Fruit fly (Drosophila melanogaster): ENCODE measurements around the gene CG14313.

CG14313 gene

DNA sequence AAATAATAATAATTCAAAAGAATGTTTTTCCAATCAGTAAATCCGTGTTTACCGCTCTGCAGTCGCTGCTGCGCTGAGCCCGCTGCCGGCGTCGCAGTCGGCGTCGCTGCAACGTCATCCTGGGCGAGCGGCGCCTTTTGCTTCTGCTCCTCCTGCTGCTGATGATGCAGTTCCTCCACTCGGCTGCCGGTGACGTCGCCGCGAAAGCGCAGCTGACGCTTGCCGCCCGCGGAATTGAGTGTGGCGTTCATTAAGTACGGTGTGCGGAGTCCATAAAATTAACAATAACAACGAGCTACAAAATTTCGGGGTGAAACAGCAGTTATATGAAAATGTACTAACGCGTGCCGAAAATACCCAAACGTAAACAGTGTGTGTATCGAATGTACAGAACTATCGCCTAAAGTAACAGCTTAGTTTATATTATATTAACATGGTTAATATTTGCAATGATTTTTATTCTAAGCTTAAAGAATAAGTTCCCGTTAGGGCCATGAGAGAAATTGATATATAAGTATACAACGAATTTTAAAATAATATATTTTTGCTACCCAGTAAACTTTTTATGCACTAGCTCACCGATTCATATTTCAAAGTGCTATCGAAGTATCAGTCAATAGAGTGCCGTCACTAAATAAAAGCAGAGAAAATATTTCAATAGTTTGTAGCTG lies 27.6 kb downstream of the CG14313 start, which contains the start of the genes CG7218 and Cbp20:
TSS of gene CG7218 (minus strand) at position 346 of the 671 bp plus-strand sequence.
TSS of gene Cbp20 (plus strand) at position 610 of the 671 bp plus-strand sequence.
- TF ChIP-seq CG3726 (GFP tag; IDR thresholded peaks at IDR 0.05) (no peak), CG4360 (GFP tag; IDR thresholded peaks at IDR 0.05) (peak; percentile 42; the same call in 1 of the 2 replicates), hb (GFP tag; IDR thresholded peaks at IDR 0.05; ENCODE audit: partially characterized antibody) (peak; percentile 76), Chrac-16 (GFP tag; optimal IDR thresholded peaks at IDR 0.05) (peak; percentile 73), CG17912 (GFP tag; optimal IDR thresholded peaks at IDR 0.05) (no peak), vnd (GFP tag; IDR thresholded peaks at IDR 0.05; ENCODE audit: partially characterized antibody) (peak; percentile 80), CG17186 (GFP tag; optimal IDR thresholded peaks at IDR 0.05) (peak; percentile 22), h (optimal IDR thresholded peaks at IDR 0.05) (no peak), CG43689 (GFP tag; IDR thresholded peaks at IDR 0.05) (no peak), B-H2 (GFP tag; optimal IDR thresholded peaks at IDR 0.05) (peak; percentile 77), tx (GFP tag; optimal IDR thresholded peaks at IDR 0.05) (peak; percentile 20), Atf-2 (GFP tag; optimal IDR thresholded peaks at IDR 0.05) (peak; percentile 8), twi (tag; optimal IDR thresholded peaks at IDR 0.05) (peak; percentile 57), luna (GFP tag; optimal IDR thresholded peaks at IDR 0.05) (peak; percentile 14), MBD-R2 (GFP tag; IDR thresholded peaks at IDR 0.05) (peak; percentile 83), Hr3 (GFP tag; optimal IDR thresholded peaks at IDR 0.05) (peak; percentile 76), Dref (GFP tag; IDR thresholded peaks at IDR 0.05) (peak; percentile 62), CG10959 (GFP tag; IDR thresholded peaks at IDR 0.05) (no peak), Kr (GFP tag; optimal IDR thresholded peaks at IDR 0.05) (no peak), CG13123 (GFP tag; optimal IDR thresholded peaks at IDR 0.05) (peak; percentile 65), mld (GFP tag; IDR thresholded peaks at IDR 0.05; ENCODE audit: partially characterized antibody) (no peak), stc (GFP tag; IDR thresholded peaks at IDR 0.05) (no peak), E2f2 (GFP tag; IDR thresholded peaks at IDR 0.05) (peak; percentile 44; the same call in 1 of the 2 replicates), lilli (GFP tag; optimal IDR thresholded peaks at IDR 0.05) (peak; percentile 87), crol (GFP tag; IDR thresholded peaks at IDR 0.05) (no peak), CG5245 (GFP tag; optimal IDR thresholded peaks at IDR 0.05) (peak; percentile 55), CG2889 (GFP tag; IDR thresholded peaks at IDR 0.05) (peak; percentile 73), CG12769 (tag; optimal IDR thresholded peaks at IDR 0.05) (peak; percentile 69), D19A (tag; optimal IDR thresholded peaks at IDR 0.05) (peak; percentile 32), ash1 (GFP tag; optimal IDR thresholded peaks at IDR 0.05) (no peak), sim (GFP tag; IDR thresholded peaks at IDR 0.05) (no peak), tll (GFP tag; optimal IDR thresholded peaks at IDR 0.05) (peak in 1 of 2 experiments; percentile 47), ci (GFP tag; IDR thresholded peaks at IDR 0.05) (peak; percentile 78), ro (GFP tag; IDR thresholded peaks at IDR 0.05) (no peak), Six4 (GFP tag; optimal IDR thresholded peaks at IDR 0.05) (peak; percentile 57), CG1529 (GFP tag; optimal IDR thresholded peaks at IDR 0.05) (peak; percentile 18), Lhr (GFP tag; optimal IDR thresholded peaks at IDR 0.05) (no peak), dan (GFP tag; IDR thresholded peaks at IDR 0.05) (no peak), CrebB (tag; optimal IDR thresholded peaks at IDR 0.05) (peak; percentile 3), mam (GFP tag; optimal IDR thresholded peaks at IDR 0.05) (peak; percentile 89), CG18599 (GFP tag; optimal IDR thresholded peaks at IDR 0.05) (peak; percentile 71), Ptx1 (GFP tag; IDR thresholded peaks at IDR 0.05) (peak; percentile 83), Stat92E (GFP tag; optimal IDR thresholded peaks at IDR 0.05) (no peak), knrl (GFP tag; IDR thresholded peaks at IDR 0.05; ENCODE audit: partially characterized antibody) (peak; percentile 88), grau (tag; optimal IDR thresholded peaks at IDR 0.05) (peak; percentile 71), shn (GFP tag; optimal IDR thresholded peaks at IDR 0.05) (peak; percentile 53), Hr39 (optimal IDR thresholded peaks at IDR 0.05) (no peak), CG3407 (GFP tag; optimal IDR thresholded peaks at IDR 0.05) (no peak), CG10565 (GFP tag; optimal IDR thresholded peaks at IDR 0.05) (no peak), Xrp1 (GFP tag; IDR thresholded peaks at IDR 0.05) (peak; percentile 76), CG11085 (GFP tag; IDR thresholded peaks at IDR 0.05) (peak; percentile 60; the same call in 1 of the 2 replicates)
